Worm (Caenorhabditis elegans) whole organism, young adult: Measurements from ENCODE around the gene F59B1.4.
A peak's percentile ranks its signal among the peaks of the same experiment; 100 is the strongest.

Experiments
- B0035.1 ChIP-seq: sonication (generic microtip); optimal IDR thresholded peaks from 2 replicates; lab custom pipeline; 2016; ENCODE audit warnings: missing genetic modification characterization, mild to moderate bottlenecking, missing compliant biosample characterization, missing genotype, missing genetic modification reagents
- D2030.7 ChIP-seq: fragments of 200-800 bp; sonication (Bioruptor generic); IDR thresholded peaks from 2 replicates; pipeline ENCODE4 v1.3.6; 2022; ENCODE audit warnings: missing genetic modification reagents, missing genetic modification characterization, missing compliant biosample characterization
- F22D6.2 ChIP-seq: sonication (generic microtip); optimal IDR thresholded peaks from 2 replicates; lab custom pipeline; 2016; ENCODE audit warnings: mild to moderate bottlenecking, missing genetic modification characterization, missing compliant biosample characterization
- F39B2.1 ChIP-seq: fragments of 200-800 bp; sonication (Bioruptor generic); IDR thresholded peaks from 2 replicates; pipeline ENCODE4 v1.3.6; 2022; ENCODE audit warnings: missing genetic modification reagents, missing genetic modification characterization, missing compliant biosample characterization
- F57C9.4 ChIP-seq: sonication (generic microtip); optimal IDR thresholded peaks from 2 replicates; lab custom pipeline; 2017; ENCODE audit warnings: mild to moderate bottlenecking, missing genetic modification characterization, missing compliant biosample characterization
- K12H6.12 ChIP-seq: fragments of 200-800 bp; sonication (Bioruptor generic); optimal IDR thresholded peaks from 2 replicates; lab custom pipeline; 2018; ENCODE audit warnings: mild to moderate bottlenecking, missing genetic modification characterization, missing compliant biosample characterization
- Y53F4B.3 ChIP-seq: fragments of 200-800 bp; sonication (Bioruptor generic); IDR thresholded peaks from 2 replicates; pipeline ENCODE4 v1.3.6; 2022; ENCODE audit warnings: missing genetic modification reagents, missing genetic modification characterization, missing compliant biosample characterization
- Y53G8AR.9 ChIP-seq: fragments of 200-800 bp; sonication (Bioruptor generic); conservative IDR thresholded peaks from 2 replicates; pipeline ENCODE4 v1.3.6; 2022; ENCODE audit warnings: missing genetic modification reagents, missing genetic modification characterization, missing compliant biosample characterization
- ZK185.1 ChIP-seq: sonication (generic microtip); optimal IDR thresholded peaks from 2 replicates; lab custom pipeline; 2016; ENCODE audit warnings: mild to moderate bottlenecking, missing genetic modification characterization, missing compliant biosample characterization; ENCODE audit not compliant: poor library complexity, severe bottlenecking
- akir-1 ChIP-seq: fragments of 200-800 bp; sonication (Bioruptor generic); optimal IDR thresholded peaks from 2 replicates; lab custom pipeline; 2018; ENCODE audit warnings: mild to moderate bottlenecking, missing genetic modification characterization, moderate library complexity, missing compliant biosample characterization
- ama-1 ChIP-seq, 3 experiments: fragments of 150-350 bp in 1 of 3; sonication (generic microtip) in 2 of 3; optimal IDR thresholded peaks; 2 replicates each; lab custom pipeline; 2014 to 2018; ENCODE audit warnings: missing biosample characterization in 2 of 3, missing genetic modification characterization in 2 of 3, missing genetic modification reagents in 2 of 3
- attf-3 ChIP-seq: fragments of 200-800 bp; sonication (Bioruptor generic); conservative IDR thresholded peaks from 2 replicates; pipeline ENCODE4 v1.3.6; 2022; ENCODE audit warnings: missing genetic modification reagents, missing genetic modification characterization, missing compliant biosample characterization
- bed-2 ChIP-seq: fragments of 200-800 bp; sonication (Bioruptor generic); IDR thresholded peaks from 2 replicates; pipeline ENCODE4 v1.3.6; 2022; ENCODE audit warnings: missing genetic modification reagents, missing genetic modification characterization, missing compliant biosample characterization
- cebp-1 ChIP-seq, 2 experiments: fragments of 200-800 bp in 1 of 2; sonication (Bioruptor generic) in 1 of 2; sonication (generic microtip) in 1 of 2; IDR thresholded peaks in 1 of 2; optimal IDR thresholded peaks in 1 of 2; 2 replicates each; pipeline versions ENCODE4 v1.3.6 to Lab custom; 2017 to 2022; ENCODE audit warnings: missing compliant biosample characterization in 2 of 2, missing genetic modification characterization in 2 of 2, mild to moderate bottlenecking in 1 of 2, missing genetic modification reagents in 1 of 2, moderate library complexity in 1 of 2
- dox-1 ChIP-seq: fragments of 200-800 bp; sonication (Bioruptor generic); IDR thresholded peaks from 2 replicates; pipeline ENCODE4 v1.3.6; 2022; ENCODE audit warnings: missing genetic modification reagents, missing genetic modification characterization, missing compliant biosample characterization
- dpff-1 ChIP-seq: sonication (generic microtip); optimal IDR thresholded peaks from 2 replicates; lab custom pipeline; 2017; ENCODE audit warnings: mild to moderate bottlenecking, missing genetic modification characterization, missing compliant biosample characterization
- egl-18 ChIP-seq: fragments of 200-800 bp; sonication (Bioruptor generic); IDR thresholded peaks from 2 replicates; pipeline ENCODE4 v1.3.6; 2022; ENCODE audit warnings: missing genetic modification reagents, missing genetic modification characterization, missing compliant biosample characterization
- fkh-3 ChIP-seq: sonication (generic microtip); optimal IDR thresholded peaks from 2 replicates; lab custom pipeline; 2016; ENCODE audit warnings: mild to moderate bottlenecking, missing genetic modification characterization, missing compliant biosample characterization
- him-1 ChIP-seq: sonication (generic microtip); optimal IDR thresholded peaks from 2 replicates; lab custom pipeline; 2016; ENCODE audit warnings: missing genotype, missing genetic modification reagents, missing genetic modification characterization, missing compliant biosample characterization
- lag-1 ChIP-seq: fragments of 200-800 bp; sonication (Bioruptor generic); IDR thresholded peaks from 2 replicates; pipeline ENCODE4 v1.3.6; 2022; ENCODE audit warnings: missing genetic modification reagents, missing genetic modification characterization, missing compliant biosample characterization
- let-526 ChIP-seq: fragments of 200-800 bp; sonication (Bioruptor generic); IDR thresholded peaks from 2 replicates; pipeline ENCODE4 v1.3.6; 2022; ENCODE audit warnings: missing genetic modification reagents, missing genetic modification characterization, missing compliant biosample characterization
- let-607 ChIP-seq, 2 experiments: fragments of 200-800 bp in 1 of 2; sonication (Bioruptor generic) in 1 of 2; sonication (generic microtip) in 1 of 2; optimal IDR thresholded peaks; 2 replicates each; lab custom pipeline; 2016 to 2018; ENCODE audit warnings: mild to moderate bottlenecking in 2 of 2, missing compliant biosample characterization in 2 of 2, missing genetic modification characterization in 2 of 2, moderate library complexity in 2 of 2, missing genotype in 1 of 2
- lin-40 ChIP-seq: sonication (generic microtip); optimal IDR thresholded peaks from 2 replicates; lab custom pipeline; 2016; ENCODE audit warnings: missing genetic modification characterization, mild to moderate bottlenecking, missing compliant biosample characterization, missing genotype, missing genetic modification reagents
- madf-10 ChIP-seq: sonication (generic microtip); optimal IDR thresholded peaks from 2 replicates; lab custom pipeline; 2016; ENCODE audit warnings: mild to moderate bottlenecking, missing genetic modification characterization, missing compliant biosample characterization
- nhr-80 ChIP-seq: sonication (generic microtip); optimal IDR thresholded peaks from 2 replicates; lab custom pipeline; 2016; ENCODE audit warnings: missing genetic modification characterization, missing compliant biosample characterization
- sea-2 ChIP-seq: fragments of 200-800 bp; sonication (Bioruptor generic); IDR thresholded peaks from 2 replicates; pipeline ENCODE4 v1.3.6; 2022; ENCODE audit warnings: missing genetic modification characterization, missing compliant biosample characterization
- tbp1 ChIP-seq: fragments of 200-800 bp; sonication (Bioruptor generic); optimal IDR thresholded peaks from 2 replicates; lab custom pipeline; 2018; ENCODE audit warnings: mild to moderate bottlenecking, missing genetic modification characterization, missing compliant biosample characterization
- tbx-9 ChIP-seq: sonication (generic microtip); optimal IDR thresholded peaks from 2 replicates; lab custom pipeline; 2016; ENCODE audit warnings: borderline replicate concordance, missing genetic modification characterization, inconsistent platforms, missing compliant biosample characterization
- tlf-1 ChIP-seq: fragments of 200-800 bp; sonication (Bioruptor generic); optimal IDR thresholded peaks from 2 replicates; lab custom pipeline; 2018; ENCODE audit warnings: mild to moderate bottlenecking, missing genetic modification characterization, missing compliant biosample characterization
- xnd-1 ChIP-seq: sonication (generic microtip); optimal IDR thresholded peaks from 2 replicates; lab custom pipeline; 2016; ENCODE audit warnings: missing genotype, missing genetic modification reagents, missing genetic modification characterization, missing compliant biosample characterization
- zfh-2 ChIP-seq: fragments of 200-800 bp; sonication (Bioruptor generic); conservative IDR thresholded peaks from 2 replicates; pipeline ENCODE4 v1.3.6; 2022; ENCODE audit warnings: missing genetic modification reagents, missing genetic modification characterization, missing compliant biosample characterization
- ztf-18 ChIP-seq: sonication (generic microtip); optimal IDR thresholded peaks from 2 replicates; lab custom pipeline; 2016; ENCODE audit warnings: missing genotype, mild to moderate bottlenecking, missing genetic modification characterization, missing compliant biosample characterization

F59B1.4 gene

DNA sequence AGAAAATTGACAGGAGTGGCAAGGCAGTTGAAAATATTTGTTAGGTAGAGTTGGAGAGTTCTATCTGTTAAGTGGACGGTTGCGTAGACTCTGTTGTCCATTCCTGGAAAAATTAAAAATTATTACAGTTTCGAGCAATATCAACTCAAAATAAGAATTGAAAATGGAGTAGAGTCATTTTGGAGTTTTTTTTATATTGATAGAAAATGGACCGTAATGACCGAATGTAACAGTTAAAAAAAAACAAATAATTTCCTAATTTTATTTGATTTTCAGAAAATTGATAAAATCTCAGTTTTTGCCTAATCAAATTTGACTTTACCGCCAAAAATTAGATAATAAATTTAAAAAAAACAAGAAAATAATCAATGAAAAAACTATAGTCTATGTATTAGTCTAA is at the start of gene F59B1.4:
Gene F59B1.4, minus strand, starts transcription at position 101 of the 400 bp plus-strand sequence.
- TF ChIP-seq Y53F4B.3 (GFP tag; lab: Robert Waterston, UW) (no peak), him-1 (tag; lab: Kevin White, UChicago) (no peak), xnd-1 (no peak), dpff-1 (tag; lab: Kevin White, UChicago) (no peak), B0035.1 (tag; lab: Kevin White, UChicago) (no peak), lin-40 (tag; lab: Kevin White, UChicago) (no peak), D2030.7 (no peak), zfh-2 (GFP tag; lab: Robert Waterston, UW) (no peak), tbx-9 (tag; lab: Kevin White, UChicago) (no peak), K12H6.12 (no peak), ztf-18 (tag; lab: Kevin White, UChicago) (no peak), F22D6.2 (no peak), F39B2.1 (no peak), sea-2 (no peak), cebp-1 (GFP tag; IDR thresholded peaks at IDR 0.05; lab: Robert Waterston, UW) (no peak), cebp-1 (tag; optimal IDR thresholded peaks at IDR 0.05; lab: Kevin White, UChicago) (no peak), let-607 (tag; optimal IDR thresholded peaks at IDR 0.05; lab: Kevin White, UChicago) (no peak), egl-18 (GFP tag; lab: Robert Waterston, UW) (no peak), lag-1 (no peak), madf-10 (tag; lab: Kevin White, UChicago) (no peak)

DNA sequence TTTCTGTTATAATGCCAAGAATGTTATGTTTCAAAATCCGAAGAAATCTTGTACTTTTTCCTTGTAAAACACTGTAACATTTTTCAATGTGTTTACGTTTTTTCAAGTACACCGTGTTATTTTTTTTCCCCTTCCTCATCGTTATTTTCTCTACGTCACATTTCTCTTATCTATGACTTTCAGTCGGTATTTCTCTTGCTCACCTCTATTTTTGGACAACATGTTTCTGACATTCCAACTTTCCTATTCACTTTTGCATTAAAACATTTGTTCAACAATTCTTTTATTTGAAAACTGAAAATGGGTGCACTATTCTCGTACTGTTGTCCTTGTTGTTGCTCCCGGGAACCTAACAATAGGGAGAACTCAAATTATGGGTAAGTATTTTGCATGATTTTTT is 46.2 kb upstream of the F59B1.4 start, which contains the start of gene pals-33:
Gene pals-33, plus strand, starts transcription at position 301 of the 400 bp plus-strand sequence.
- TF ChIP-seq let-526 (no peak), nhr-80 (tag; lab: Kevin White, UChicago) (no peak), akir-1 (GFP tag; lab: Kevin White, UChicago) (no peak), bed-2 (GFP tag; lab: Robert Waterston, UW) (no peak)
- TF ChIP-seq, all 124 proteins: peak for 0

DNA sequence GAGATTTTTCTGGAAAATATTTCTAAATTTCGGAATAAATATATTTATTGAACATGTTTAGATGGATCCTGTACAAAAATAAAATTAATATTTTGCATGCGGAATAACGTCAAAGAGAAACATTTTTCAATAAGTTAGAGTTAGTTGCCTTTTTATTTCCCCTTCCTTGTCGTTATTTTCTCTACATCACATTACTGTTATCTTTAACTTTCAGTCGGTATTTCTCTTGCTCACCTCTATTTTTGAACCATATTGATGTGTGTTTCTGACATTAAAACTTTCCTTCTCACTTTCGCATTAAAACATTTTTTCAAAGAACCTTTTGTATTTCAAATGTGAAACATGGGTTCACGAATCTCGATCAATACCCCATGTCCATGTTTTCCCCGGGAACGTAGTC is 43.7 kb upstream of the F59B1.4 start, which contains the start of gene Y39H10B.3:
Gene Y39H10B.3, plus strand, starts transcription at position 301 of the 400 bp plus-strand sequence.
- TF ChIP-seq bed-2 (GFP tag; lab: Robert Waterston, UW), result no peak
- TF ChIP-seq fkh-3 (tag; lab: Kevin White, UChicago), result no peak
- TF ChIP-seq tlf-1, result no peak
- no peak for TF ChIP-seq ama-1 (optimal IDR thresholded peaks at IDR 0.05; lab: Kevin White, UChicago)
- no peak for TF ChIP-seq ama-1 (GFP tag; optimal IDR thresholded peaks at IDR 0.05; lab: Kevin White, UChicago)
- TF ChIP-seq attf-3 (GFP tag; lab: Robert Waterston, UW), result no peak
- TF ChIP-seq Y53G8AR.9 (GFP tag; lab: Robert Waterston, UW), result no peak
- no peak for TF ChIP-seq dox-1
- TF ChIP-seq F57C9.4 (tag; lab: Kevin White, UChicago), result no peak
- TF ChIP-seq, all 124 proteins: peak for 0

DNA sequence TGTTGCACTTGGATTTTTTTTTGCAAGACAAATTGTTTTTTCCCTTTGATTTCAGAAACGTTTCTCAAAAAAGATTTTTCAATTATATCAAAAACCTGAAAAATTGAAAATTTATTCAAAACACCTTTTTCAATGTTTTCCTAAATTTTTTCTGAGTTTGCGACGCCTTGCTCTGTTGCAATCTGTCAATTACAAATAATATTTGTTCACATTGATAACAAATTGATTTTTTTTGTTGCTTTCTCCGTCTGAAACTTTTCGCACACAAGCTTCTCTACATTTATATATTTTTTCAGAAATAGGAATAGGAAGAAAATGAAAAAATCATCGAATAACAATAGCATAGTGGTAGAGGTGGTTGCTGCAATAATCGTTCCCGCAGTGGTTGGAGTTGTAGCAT is 41.6 kb upstream of the F59B1.4 start, which contains the start of gene Y39H10B.2:
Gene Y39H10B.2, plus strand, starts transcription at position 301 of the 400 bp plus-strand sequence.
- TF ChIP-seq tbp1 (GFP tag; lab: Kevin White, UChicago) (no peak), ztf-18 (tag; lab: Kevin White, UChicago) (no peak), nhr-80 (tag; lab: Kevin White, UChicago) (peak; percentile 58), F39B2.1 (no peak), ZK185.1 (tag; lab: Kevin White, UChicago) (no peak)
- TF ChIP-seq, all 124 proteins: peak for 1
